Worm (Caenorhabditis elegans) whole organism, early embryonic: ENCODE measurements around the gene pha-1.
A peak's percentile ranks its signal among the peaks of the same experiment; 100 is the strongest.

Experiments
- B0310.2 ChIP-seq: sonication (generic microtip); optimal IDR thresholded peaks from 2 replicates; lab custom pipeline; 2016; ENCODE audit warnings: mild to moderate bottlenecking, missing genetic modification characterization, missing compliant biosample characterization
- F13C5.2 ChIP-seq: sonication (generic microtip); optimal IDR thresholded peaks from 2 replicates; lab custom pipeline; 2017; ENCODE audit warnings: mild to moderate bottlenecking, missing genetic modification characterization, inconsistent platforms, missing compliant biosample characterization
- aly-1 ChIP-seq: sonication (generic microtip); optimal IDR thresholded peaks from 2 replicates; lab custom pipeline; 2016; ENCODE audit warnings: missing genetic modification characterization, missing compliant biosample characterization
- ama-1 ChIP-seq: fragments of 150-350 bp; optimal IDR thresholded peaks from 2 replicates; lab custom pipeline; 2014
- ceh-13 ChIP-seq: fragments of 200-800 bp; sonication (Bioruptor generic); optimal IDR thresholded peaks from 2 replicates; lab custom pipeline; 2018; ENCODE audit warnings: mild to moderate bottlenecking, missing genetic modification characterization, missing compliant biosample characterization
- ceh-36 ChIP-seq: sonication (generic microtip); optimal IDR thresholded peaks from 2 replicates; lab custom pipeline; 2016; ENCODE audit warnings: missing genetic modification characterization, inconsistent platforms, missing compliant biosample characterization
- ets-7 ChIP-seq: sonication (generic microtip); optimal IDR thresholded peaks from 2 replicates; lab custom pipeline; 2016; ENCODE audit warnings: missing genotype, missing genetic modification characterization, missing compliant biosample characterization
- flt-1 ChIP-seq: fragments of 200-800 bp; sonication (Bioruptor generic); IDR thresholded peaks from 2 replicates; pipeline ENCODE4 v1.3.6; 2022; ENCODE audit warnings: missing genetic modification characterization, missing compliant biosample characterization
- hmbx-1 ChIP-seq: sonication (generic microtip); optimal IDR thresholded peaks from 2 replicates; lab custom pipeline; 2016; ENCODE audit warnings: mild to moderate bottlenecking, missing genetic modification characterization, missing compliant biosample characterization
- hmg-4 ChIP-seq: fragments of 200-800 bp; sonication (Bioruptor generic); optimal IDR thresholded peaks from 2 replicates; lab custom pipeline; 2018; ENCODE audit warnings: mild to moderate bottlenecking, missing genetic modification characterization, missing compliant biosample characterization
- hnd-1 ChIP-seq: sonication (generic microtip); optimal IDR thresholded peaks from 2 replicates; lab custom pipeline; 2016; ENCODE audit warnings: missing genetic modification characterization, missing compliant biosample characterization
- pes-1 ChIP-seq: fragments of 200-800 bp; sonication (Bioruptor generic); IDR thresholded peaks from 2 replicates; pipeline ENCODE4 v1.3.6; 2022; ENCODE audit warnings: missing genetic modification reagents, missing genetic modification characterization, missing compliant biosample characterization
- scrt-1 ChIP-seq: fragments of 200-800 bp; sonication (Bioruptor generic); IDR thresholded peaks from 2 replicates; pipeline ENCODE4 v1.3.6; 2022; ENCODE audit warnings: missing genetic modification characterization, missing compliant biosample characterization
- sea-1 ChIP-seq: fragments of 200-800 bp; sonication (Bioruptor generic); conservative IDR thresholded peaks from 2 replicates; pipeline ENCODE4 v1.3.6; 2022; ENCODE audit warnings: missing genetic modification characterization, missing compliant biosample characterization
- tbx-11 ChIP-seq: fragments of 200-800 bp; sonication (Bioruptor generic); IDR thresholded peaks from 2 replicates; pipeline ENCODE4 v1.3.6; 2022; ENCODE audit warnings: missing genetic modification characterization, missing compliant biosample characterization
- tbx-37 ChIP-seq: fragments of 200-800 bp; sonication (Bioruptor generic); conservative IDR thresholded peaks from 2 replicates; pipeline ENCODE4 v1.3.6; 2022; ENCODE audit warnings: missing genetic modification reagents, missing genetic modification characterization, missing compliant biosample characterization
- tra-4 ChIP-seq: sonication (generic microtip); optimal IDR thresholded peaks from 2 replicates; lab custom pipeline; 2017; ENCODE audit warnings: missing genetic modification characterization, missing compliant biosample characterization

Gene pha-1

DNA sequence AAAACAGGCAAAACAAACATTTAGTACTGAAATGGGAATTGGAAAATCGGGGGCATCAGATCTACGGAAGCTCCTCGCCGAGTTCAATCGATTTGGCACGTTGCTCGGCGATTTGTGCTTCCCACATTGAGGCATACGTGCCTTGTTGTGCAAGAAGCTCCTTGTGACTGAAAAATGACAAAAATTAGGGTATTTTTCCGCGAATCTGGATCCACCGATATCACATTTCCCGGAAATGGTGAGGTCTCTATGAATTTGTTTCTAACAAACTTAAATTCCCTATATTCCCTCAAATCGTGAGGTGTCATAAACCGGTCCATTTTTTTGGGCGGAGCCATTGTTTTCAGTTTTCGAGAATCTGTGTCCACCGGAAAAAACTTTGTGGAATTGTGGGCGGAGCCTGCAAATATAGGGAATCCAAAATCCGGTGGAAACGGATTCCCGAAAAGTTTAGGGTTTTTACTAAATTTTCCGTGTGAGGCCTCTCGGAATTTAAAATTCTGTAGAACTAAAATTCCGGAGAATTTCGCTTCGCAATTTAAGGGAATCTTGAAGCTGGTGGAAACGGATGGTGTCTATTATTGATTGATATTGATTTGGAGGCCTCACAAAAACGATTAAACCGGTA, 39.8 kb upstream of the pha-1 start:
- TF ChIP-seq scrt-1 (GFP tag; lab: Robert Waterston, UW) (no peak), ets-7 (tag; lab: Kevin White, UChicago) (peak; percentile 65), pes-1 (GFP tag; lab: Robert Waterston, UW) (peak; percentile 62; the same call in 1 of the 2 replicates), ceh-13 (peak; percentile 56), hnd-1 (peak; percentile 4)

DNA sequence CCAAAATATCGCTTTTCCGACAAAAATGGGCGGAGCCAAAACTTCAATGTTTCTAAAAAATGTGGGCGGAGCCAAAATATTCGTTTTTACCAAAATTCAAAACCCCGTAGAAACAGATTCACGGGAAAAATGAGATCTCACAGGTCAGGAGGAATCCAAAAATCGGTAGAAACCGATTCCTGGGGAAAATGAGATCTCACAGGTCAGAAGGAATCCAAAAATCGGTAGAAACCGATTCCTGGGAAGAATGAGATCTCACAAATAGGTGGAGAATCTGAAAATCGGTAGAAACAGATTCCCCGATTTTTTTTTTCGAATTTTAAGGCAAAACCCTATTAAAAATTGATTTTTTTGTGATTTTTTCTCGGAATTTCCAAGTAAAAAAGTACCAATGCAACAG, 38.1 kb upstream of the pha-1 start:
- peak; percentile 69 for TF ChIP-seq pes-1 (GFP tag; lab: Robert Waterston, UW)
- TF ChIP-seq F13C5.2: no peak

DNA sequence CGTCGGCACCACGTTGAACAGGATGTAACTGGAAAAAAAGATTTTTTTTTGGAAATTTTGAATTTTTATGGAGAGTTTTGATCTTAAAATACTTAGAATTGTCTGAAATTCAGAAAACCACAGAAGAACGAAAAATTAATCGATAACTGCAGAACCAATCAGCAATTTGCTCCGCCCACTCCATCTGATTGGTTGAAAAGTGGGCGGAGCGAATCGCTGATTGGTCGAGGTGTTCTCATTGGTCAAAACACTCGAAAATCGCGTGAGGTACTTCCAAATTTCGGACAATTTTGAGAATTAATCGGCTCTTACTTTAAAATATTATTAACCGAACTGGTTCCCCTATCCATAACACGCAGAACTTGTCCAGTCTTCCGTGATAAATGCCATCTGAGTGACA, 35.9 kb upstream of the pha-1 start:
- no peak for TF ChIP-seq tra-4 (tag; lab: Kevin White, UChicago)
- TF ChIP-seq aly-1 (tag; lab: Kevin White, UChicago): no peak
- no peak for TF ChIP-seq pes-1 (GFP tag; lab: Robert Waterston, UW)
- TF ChIP-seq flt-1 (GFP tag; lab: Robert Waterston, UW): no peak
- no peak for TF ChIP-seq ceh-36
- no peak for TF ChIP-seq tbx-37
- no peak for TF ChIP-seq hmbx-1 (tag; lab: Kevin White, UChicago)
- no peak for TF ChIP-seq hnd-1
- no peak for TF ChIP-seq hmg-4 (GFP tag; lab: Kevin White, UChicago)
- no peak for TF ChIP-seq F13C5.2
- TF ChIP-seq scrt-1 (GFP tag; lab: Robert Waterston, UW): no peak
- TF ChIP-seq sea-1 (GFP tag; lab: Robert Waterston, UW): no peak
- TF ChIP-seq ama-1 (lab: Kevin White, UChicago): no peak
- no peak for TF ChIP-seq ceh-13
- TF ChIP-seq B0310.2 (tag; lab: Kevin White, UChicago): no peak
- no peak for TF ChIP-seq ets-7 (tag; lab: Kevin White, UChicago)
- no peak for TF ChIP-seq tbx-11 (GFP tag; lab: Robert Waterston, UW)

DNA sequence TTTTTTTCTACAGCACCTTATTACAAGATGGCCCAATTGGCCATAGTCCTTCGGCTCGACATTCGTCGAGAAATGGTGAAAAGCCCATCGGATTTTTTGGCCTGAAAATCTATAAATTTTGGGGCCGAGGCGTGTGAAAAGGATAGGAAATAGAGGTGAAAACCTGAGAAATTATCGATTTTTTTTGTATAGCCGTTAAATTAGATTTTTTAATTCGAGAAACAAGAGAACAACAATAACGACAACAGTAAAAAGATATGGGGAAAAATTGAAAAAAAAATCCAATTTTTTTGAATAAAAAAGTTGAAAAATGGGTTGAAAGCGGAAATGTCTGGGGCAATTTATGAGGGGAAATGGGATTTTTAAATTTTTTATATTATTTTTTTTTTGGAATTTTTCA, 31.7 kb upstream of the pha-1 start, which contains the start of gene hmt-1:
TSS of gene hmt-1 (minus strand) at position 101 of the 400 bp plus-strand sequence.
- TF ChIP-seq sea-1 (GFP tag; lab: Robert Waterston, UW) (no peak), F13C5.2 (no peak), hnd-1 (no peak), hmg-4 (GFP tag; lab: Kevin White, UChicago) (no peak), tbx-11 (GFP tag; lab: Robert Waterston, UW) (no peak), ets-7 (tag; lab: Kevin White, UChicago) (no peak), tbx-37 (no peak), tra-4 (tag; lab: Kevin White, UChicago) (no peak), scrt-1 (GFP tag; lab: Robert Waterston, UW) (no peak), pes-1 (GFP tag; lab: Robert Waterston, UW) (no peak), flt-1 (GFP tag; lab: Robert Waterston, UW) (no peak), aly-1 (tag; lab: Kevin White, UChicago) (no peak), B0310.2 (tag; lab: Kevin White, UChicago) (no peak), ceh-13 (no peak), ceh-36 (no peak), hmbx-1 (tag; lab: Kevin White, UChicago) (no peak), ama-1 (lab: Kevin White, UChicago) (no peak)

DNA sequence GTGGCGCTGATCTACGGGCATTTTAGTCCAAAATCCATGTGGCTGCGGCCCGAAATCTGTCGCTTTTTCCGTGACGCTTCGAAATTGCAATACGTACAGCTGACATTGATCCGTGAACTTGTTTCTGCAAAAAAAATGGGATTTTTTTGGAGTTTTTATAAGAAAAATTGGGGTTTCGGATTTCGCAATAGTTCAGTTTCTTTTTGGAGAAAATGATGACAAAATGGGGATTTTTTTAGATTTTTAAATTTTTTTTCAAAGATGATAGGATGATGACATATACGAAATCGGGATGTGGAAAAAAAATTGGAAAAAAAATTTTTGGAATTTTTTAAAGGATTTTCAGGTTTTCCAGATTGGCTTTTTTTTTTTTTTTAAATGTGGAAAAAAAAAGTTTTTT, 30.3 kb upstream of the pha-1 start:
- TF ChIP-seq tbx-37: no peak
- no peak for TF ChIP-seq hnd-1
- TF ChIP-seq ceh-13: no peak
- TF ChIP-seq scrt-1 (GFP tag; lab: Robert Waterston, UW): no peak
- TF ChIP-seq B0310.2 (tag; lab: Kevin White, UChicago): no peak
- TF ChIP-seq F13C5.2: no peak
- TF ChIP-seq hmbx-1 (tag; lab: Kevin White, UChicago): no peak
- no peak for TF ChIP-seq ama-1 (lab: Kevin White, UChicago)
- TF ChIP-seq aly-1 (tag; lab: Kevin White, UChicago): no peak
- no peak for TF ChIP-seq flt-1 (GFP tag; lab: Robert Waterston, UW)
- no peak for TF ChIP-seq pes-1 (GFP tag; lab: Robert Waterston, UW)
- TF ChIP-seq sea-1 (GFP tag; lab: Robert Waterston, UW): no peak
- TF ChIP-seq tra-4 (tag; lab: Kevin White, UChicago): no peak
- no peak for TF ChIP-seq hmg-4 (GFP tag; lab: Kevin White, UChicago)
- no peak for TF ChIP-seq tbx-11 (GFP tag; lab: Robert Waterston, UW)
- TF ChIP-seq ceh-36: no peak
- no peak for TF ChIP-seq ets-7 (tag; lab: Kevin White, UChicago)

DNA sequence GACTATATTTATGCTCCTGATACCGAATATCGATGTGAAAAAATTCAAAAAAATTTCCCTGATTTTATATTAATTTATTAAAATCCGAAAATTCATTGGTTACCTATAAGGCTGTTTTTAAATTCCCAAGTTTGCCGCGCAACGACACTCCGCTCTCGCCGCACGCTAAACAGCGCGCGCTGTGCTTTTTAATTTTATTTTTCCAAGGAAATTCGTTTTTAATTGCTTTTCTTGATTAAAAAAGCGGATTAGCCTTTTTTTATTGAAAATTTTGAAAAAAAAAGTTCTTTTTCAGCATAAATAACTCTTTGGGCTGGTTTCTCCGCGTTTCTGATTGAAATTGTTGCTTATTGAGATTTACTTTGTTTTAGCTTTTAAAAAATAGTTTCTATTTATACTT, 24.2 kb upstream of the pha-1 start:
- TF ChIP-seq tra-4 (tag; lab: Kevin White, UChicago) (no peak), flt-1 (GFP tag; lab: Robert Waterston, UW) (no peak), ama-1 (lab: Kevin White, UChicago) (no peak), ceh-36 (no peak)

DNA sequence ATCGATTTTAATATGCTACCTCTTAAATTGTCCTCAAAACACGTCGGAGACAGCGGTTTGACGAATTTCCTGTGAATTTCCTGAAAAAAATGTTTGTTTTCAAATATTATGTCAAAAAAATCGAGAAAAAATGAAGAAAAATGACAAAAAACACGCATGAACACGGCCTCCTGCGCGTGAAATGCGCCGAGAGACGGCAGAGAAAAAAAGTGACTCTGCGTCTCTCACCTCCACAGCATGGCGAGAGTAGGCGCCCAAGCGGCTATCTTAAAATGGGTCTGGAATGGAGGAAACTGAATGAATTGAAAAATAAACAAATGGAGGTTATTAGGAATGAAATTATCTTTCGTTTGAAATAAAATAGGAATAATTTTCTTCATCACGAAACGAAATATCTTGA, 20.8 kb upstream of the pha-1 start:
- TF ChIP-seq ets-7 (tag; lab: Kevin White, UChicago) (no peak), F13C5.2 (peak; percentile 36), pes-1 (GFP tag; lab: Robert Waterston, UW) (0 out of 2 replicates have a peak, but pooled peaks have one; percentile 44), ceh-13 (no peak), sea-1 (GFP tag; lab: Robert Waterston, UW) (0 out of 2 replicates have a peak, but pooled peaks have one; percentile 43), tra-4 (tag; lab: Kevin White, UChicago) (no peak), hmbx-1 (tag; lab: Kevin White, UChicago) (no peak), B0310.2 (tag; lab: Kevin White, UChicago) (no peak), ama-1 (lab: Kevin White, UChicago) (no peak), ceh-36 (no peak), hmg-4 (GFP tag; lab: Kevin White, UChicago) (peak; percentile 14), scrt-1 (GFP tag; lab: Robert Waterston, UW) (peak; percentile 61; the same call in 1 of the 2 replicates), hnd-1 (no peak), aly-1 (tag; lab: Kevin White, UChicago) (no peak), tbx-11 (GFP tag; lab: Robert Waterston, UW) (no peak), flt-1 (GFP tag; lab: Robert Waterston, UW) (0 out of 2 replicates have a peak, but pooled peaks have one; percentile 20), tbx-37 (no peak)
